Worm (Caenorhabditis elegans) whole organism, late embryonic: ENCODE results near the gene C06E2.5.

Source experiments
- T23F11.4 ChIP-seq: fragments of 200-800 bp; sonication (Bioruptor generic); optimal IDR thresholded peaks from 2 replicates; lab custom pipeline; 2018; ENCODE audit warnings: mild to moderate bottlenecking, missing genetic modification characterization, missing compliant biosample characterization
- ahr-1 ChIP-seq: sonication (generic microtip); optimal IDR thresholded peaks from 2 replicates; lab custom pipeline; 2016; ENCODE audit warnings: missing genetic modification characterization, missing compliant biosample characterization
- ceh-2 ChIP-seq: sonication (generic microtip); optimal IDR thresholded peaks from 2 replicates; lab custom pipeline; 2016; ENCODE audit warnings: missing genotype, missing genetic modification characterization, missing compliant biosample characterization
- ceh-45 ChIP-seq: fragments of 200-800 bp; sonication (Bioruptor generic); IDR thresholded peaks from 2 replicates; pipeline ENCODE4 v1.3.6; 2022; ENCODE audit warnings: missing genetic modification reagents, missing genetic modification characterization, missing compliant biosample characterization
- elt-4 ChIP-seq: sonication (generic microtip); optimal IDR thresholded peaks from 2 replicates; lab custom pipeline; 2016; ENCODE audit warnings: missing genetic modification characterization, missing compliant biosample characterization
- eyg-1 ChIP-seq: sonication (generic microtip); optimal IDR thresholded peaks from 2 replicates; lab custom pipeline; 2016; ENCODE audit warnings: missing genotype, missing genetic modification characterization, missing compliant biosample characterization
- fkh-6 ChIP-seq: sonication (generic microtip); optimal IDR thresholded peaks from 2 replicates; lab custom pipeline; 2016; ENCODE audit warnings: missing genetic modification characterization, missing compliant biosample characterization
- hlh-15 ChIP-seq: sonication (generic microtip); optimal IDR thresholded peaks from 2 replicates; lab custom pipeline; 2016; ENCODE audit warnings: missing genetic modification characterization, missing compliant biosample characterization
- lin-11 ChIP-seq: fragments of 200-800 bp; sonication (Bioruptor generic); optimal IDR thresholded peaks from 2 replicates; lab custom pipeline; 2018; ENCODE audit warnings: mild to moderate bottlenecking, missing genetic modification characterization, missing compliant biosample characterization
- mec-3 ChIP-seq: sonication (generic microtip); optimal IDR thresholded peaks from 2 replicates; lab custom pipeline; 2016; ENCODE audit warnings: borderline replicate concordance, missing genetic modification characterization, missing compliant biosample characterization
- nhr-11 ChIP-seq: fragments of 150-350 bp; optimal IDR thresholded peaks from 2 replicates; lab custom pipeline; 2014; ENCODE audit warnings: missing biosample characterization, missing genetic modification characterization
- nhr-232 ChIP-seq: sonication (generic microtip); optimal IDR thresholded peaks from 2 replicates; lab custom pipeline; 2016; ENCODE audit warnings: missing genetic modification characterization, missing compliant biosample characterization
- npax-4 ChIP-seq: sonication (generic microtip); optimal IDR thresholded peaks from 2 replicates; lab custom pipeline; 2016; ENCODE audit warnings: missing genetic modification characterization, missing compliant biosample characterization
- pat-9 ChIP-seq: fragments of 200-800 bp; sonication (Bioruptor generic); optimal IDR thresholded peaks from 2 replicates; lab custom pipeline; 2018; ENCODE audit warnings: mild to moderate bottlenecking, missing genetic modification characterization, moderate library complexity, missing compliant biosample characterization
- pax-1 ChIP-seq: fragments of 150-350 bp; optimal IDR thresholded peaks from 2 replicates; lab custom pipeline; 2014; ENCODE audit warnings: missing biosample characterization, missing genetic modification characterization
- rnt-1 ChIP-seq: sonication (generic microtip); optimal IDR thresholded peaks from 2 replicates; lab custom pipeline; 2016; ENCODE audit warnings: missing genetic modification characterization, missing compliant biosample characterization
- sdc-2 ChIP-seq: sonication (generic microtip); optimal IDR thresholded peaks from 2 replicates; lab custom pipeline; 2016; ENCODE audit warnings: missing genotype, missing genetic modification characterization, missing compliant biosample characterization
- sox-4 ChIP-seq: sonication (generic microtip); optimal IDR thresholded peaks from 2 replicates; lab custom pipeline; 2017; ENCODE audit warnings: mild to moderate bottlenecking, missing genetic modification characterization, inconsistent platforms, missing compliant biosample characterization
- syd-9 ChIP-seq: sonication (generic microtip); optimal IDR thresholded peaks from 2 replicates; lab custom pipeline; 2016; ENCODE audit warnings: mild to moderate bottlenecking, missing genetic modification characterization, moderate library complexity, missing compliant biosample characterization
- ttx-3 ChIP-seq: sonication (generic microtip); optimal IDR thresholded peaks from 2 replicates; lab custom pipeline; 2016; ENCODE audit warnings: missing genetic modification reagents, missing genetic modification characterization, missing compliant biosample characterization
- unc-55 ChIP-seq: sonication (generic microtip); optimal IDR thresholded peaks from 2 replicates; lab custom pipeline; 2017; ENCODE audit warnings: missing biosample characterization, missing genetic modification reagents, missing genetic modification characterization
- zip-5 ChIP-seq: sonication (generic microtip); optimal IDR thresholded peaks from 2 replicates; lab custom pipeline; 2016; ENCODE audit warnings: missing genetic modification characterization, missing compliant biosample characterization

The C06E2.5 gene

DNA sequence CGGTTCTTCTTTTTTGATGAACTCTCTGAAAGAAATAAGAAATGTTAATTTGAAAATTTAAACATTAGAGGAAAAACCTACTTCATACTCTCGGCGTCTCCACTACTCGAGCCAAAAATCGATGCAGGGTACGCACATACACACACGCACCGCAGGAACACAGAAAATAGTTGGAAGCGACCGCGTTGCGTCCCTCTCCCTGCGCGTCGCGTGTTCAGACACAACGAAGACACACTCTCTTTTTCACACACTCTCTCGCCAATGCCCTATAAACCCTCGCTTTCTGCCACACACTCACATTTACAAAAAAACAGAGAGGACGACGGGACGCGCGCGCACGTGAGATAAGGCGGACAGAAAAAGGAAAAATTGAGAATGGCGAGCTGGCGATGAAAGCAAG lies 46.8 kb downstream of the C06E2.5 start, which contains the start of gene R04E5.9 (continued):
- no peak for TF ChIP-seq unc-55
- TF ChIP-seq zip-5 (tag; lab: Kevin White, UChicago): no peak
- TF ChIP-seq hlh-15 (tag; lab: Kevin White, UChicago): no peak
- no peak for TF ChIP-seq npax-4
- peak; percentile 87 for TF ChIP-seq sdc-2 (tag; lab: Kevin White, UChicago)
- TF ChIP-seq eyg-1: peak; percentile 30
- no peak for TF ChIP-seq mec-3
- no peak for TF ChIP-seq pat-9 (tag; lab: Kevin White, UChicago)
- TF ChIP-seq nhr-232 (tag; lab: Kevin White, UChicago): no peak
- no peak for TF ChIP-seq elt-4
- TF ChIP-seq ahr-1 (tag; lab: Kevin White, UChicago): no peak
- TF ChIP-seq ttx-3 (tag; lab: Kevin White, UChicago): peak; percentile 17
- TF ChIP-seq ceh-2: peak; percentile 63
- peak; percentile 42 for TF ChIP-seq syd-9 (tag; lab: Kevin White, UChicago)
- TF ChIP-seq fkh-6: peak; percentile 20
- peak; percentile 25 for TF ChIP-seq sox-4 (tag; lab: Kevin White, UChicago)
- TF ChIP-seq pax-1: no peak
- TF ChIP-seq ceh-45 (GFP tag; lab: Robert Waterston, UW): no peak
- TF ChIP-seq rnt-1: no peak
- no peak for TF ChIP-seq T23F11.4

- TF ChIP-seq nhr-11 (no peak), lin-11 (tag; lab: Kevin White, UChicago) (no peak)
Observed at ce11 chrX:8808740-8809139, 49.0 kb downstream of the C06E2.5 start.
